Worm (Caenorhabditis elegans): ENCODE data around the gene F35H8.4.

DNA sequence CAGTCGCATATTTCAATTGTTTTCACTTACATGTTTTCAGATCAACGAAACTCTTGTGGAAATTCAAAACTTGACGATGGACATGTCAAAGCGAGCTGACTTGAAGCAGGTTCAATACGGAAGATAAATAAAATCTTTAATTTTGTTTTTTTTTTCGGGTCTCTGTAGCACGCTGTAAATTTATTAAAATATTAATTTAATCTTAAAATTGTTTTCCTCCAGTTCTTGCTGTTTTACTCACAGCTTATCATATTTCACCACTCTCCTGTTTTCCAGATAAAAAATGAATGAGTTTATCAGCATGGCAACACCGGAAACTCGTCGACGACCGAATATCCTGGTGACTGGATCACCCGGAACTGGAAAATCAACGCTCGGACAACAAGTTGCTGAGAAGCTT, 36.6 kb upstream of the F35H8.4 start, which contains the start of gene E02H1.6:
- TF ChIP-seq ztf-11 (tag; optimal IDR thresholded peaks at IDR 0.05), result no peak
- TF ChIP-seq nhr-76 (tag; optimal IDR thresholded peaks at IDR 0.05), result no peak
- no peak for TF ChIP-seq nhr-12 (tag; optimal IDR thresholded peaks at IDR 0.05)
- no peak for TF ChIP-seq elt-3 (tag; optimal IDR thresholded peaks at IDR 0.05)
- no peak for TF ChIP-seq lsy-2 (tag; optimal IDR thresholded peaks at IDR 0.05)
- TF ChIP-seq mep-1 (tag; optimal IDR thresholded peaks at IDR 0.05), result no peak
- TF ChIP-seq cnd-1 (tag; optimal IDR thresholded peaks at IDR 0.05), result no peak
